Worm (Caenorhabditis elegans): ENCODE measurements around the gene fbxa-142.

DNA sequence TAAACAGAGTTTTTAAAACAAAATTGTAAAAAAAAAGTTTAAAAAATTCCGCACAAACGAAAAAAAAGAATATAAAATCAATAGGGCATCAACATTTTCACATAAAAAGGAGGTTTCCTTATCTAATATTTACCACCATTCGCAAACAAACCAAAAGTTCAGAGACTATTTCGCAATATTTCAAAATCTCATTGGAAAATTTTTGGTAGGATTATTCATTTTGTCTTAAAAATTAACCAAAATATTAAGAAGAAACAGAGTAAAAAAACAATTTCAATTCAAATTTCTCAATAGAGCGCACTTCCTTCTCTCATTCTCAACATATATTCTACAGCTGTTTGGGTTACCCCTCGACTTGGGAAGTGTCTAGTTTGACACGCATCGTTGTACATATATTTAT, 28.9 kb upstream of the fbxa-142 start:
- TF ChIP-seq ztf-11 (tag; optimal IDR thresholded peaks at IDR 0.05): no peak
- TF ChIP-seq lin-39 (tag; optimal IDR thresholded peaks at IDR 0.05): no peak
- no peak for TF ChIP-seq zip-11 (GFP tag; IDR thresholded peaks at IDR 0.05)
- no peak for TF ChIP-seq unc-130 (GFP tag; optimal IDR thresholded peaks at IDR 0.05)
- TF ChIP-seq nhr-25 (tag; optimal IDR thresholded peaks at IDR 0.05; ENCODE audit: borderline replicate concordance, insufficient read depth): no peak
